Fruit fly (Drosophila melanogaster): Measurements from ENCODE around the gene CG7600.

Gene CG7600

dm6 chr3L:11256147-11256971 lies 45.8 kb downstream of the CG7600 start (continued):
- TF ChIP-seq Nf-YC (tag; optimal IDR thresholded peaks at IDR 0.05) (peak; percentile 72), Ravus (GFP tag; IDR thresholded peaks at IDR 0.05) (no peak), CG1792 (GFP tag; optimal IDR thresholded peaks at IDR 0.05) (no peak), Antp (GFP tag; optimal IDR thresholded peaks at IDR 0.05) (peak; percentile 38), Tbp (GFP tag; optimal IDR thresholded peaks at IDR 0.05) (no peak), CG4617 (GFP tag; optimal IDR thresholded peaks at IDR 0.05; ENCODE audit: borderline replicate concordance) (peak; percentile 49), unpg (GFP tag; optimal IDR thresholded peaks at IDR 0.05) (peak; percentile 72), CG14965 (GFP tag; optimal IDR thresholded peaks at IDR 0.05; ENCODE audit: borderline replicate concordance) (no peak), sc (optimal IDR thresholded peaks at IDR 0.05) (no peak), sc (GFP tag; optimal IDR thresholded peaks at IDR 0.05) (peak; percentile 79), CG30431 (GFP tag; optimal IDR thresholded peaks at IDR 0.05) (peak; percentile 74), CG15479 (GFP tag; optimal IDR thresholded peaks at IDR 0.05) (peak; percentile 61), kni (GFP tag; optimal IDR thresholded peaks at IDR 0.05) (peak; percentile 86), CG3838 (GFP tag; optimal IDR thresholded peaks at IDR 0.05) (peak; percentile 26), CG6175 (GFP tag; IDR thresholded peaks at IDR 0.05) (peak; percentile 99), CG1024 (GFP tag; IDR thresholded peaks at IDR 0.05) (peak; percentile 47), disco-r (GFP tag; optimal IDR thresholded peaks at IDR 0.05) (no peak), CG11398 (GFP tag; optimal IDR thresholded peaks at IDR 0.05) (no peak), CoRest (tag; optimal IDR thresholded peaks at IDR 0.05) (peak; percentile 91), HLH54F (GFP tag; optimal IDR thresholded peaks at IDR 0.05) (no peak), sug (tag; optimal IDR thresholded peaks at IDR 0.05) (peak; percentile 66), Nf-YA (GFP tag; IDR thresholded peaks at IDR 0.05) (no peak; the same call in none of the 2 replicates), CG16863 (GFP tag; optimal IDR thresholded peaks at IDR 0.05) (no peak), CG8359 (GFP tag; optimal IDR thresholded peaks at IDR 0.05; ENCODE audit: borderline replicate concordance) (peak; percentile 74), ro (GFP tag; IDR thresholded peaks at IDR 0.05) (no peak; the same call in 1 of the 2 replicates), Ets65A (GFP tag) (peak; percentile 76), pros (GFP tag; optimal IDR thresholded peaks at IDR 0.05) (peak; percentile 26), CG31441 (GFP tag; IDR thresholded peaks at IDR 0.05) (peak; percentile 85), D19B (GFP tag; optimal IDR thresholded peaks at IDR 0.05) (peak; percentile 43), NK7.1 (GFP tag; optimal IDR thresholded peaks at IDR 0.05) (no peak), Jarid2 (GFP tag; optimal IDR thresholded peaks at IDR 0.05) (peak; percentile 46), H2.0 (GFP tag; IDR thresholded peaks at IDR 0.05) (peak; percentile 58), CG14050 (GFP tag; IDR thresholded peaks at IDR 0.05) (peak; percentile 36; the same call in 1 of the 3 replicates), unc-4 (GFP tag; IDR thresholded peaks at IDR 0.05; ENCODE audit: partially characterized antibody) (no peak), CG12769 (tag; optimal IDR thresholded peaks at IDR 0.05) (peak; percentile 63), rib (GFP tag; IDR thresholded peaks at IDR 0.05) (peak; percentile 77), scrt (GFP tag; optimal IDR thresholded peaks at IDR 0.05) (peak; percentile 44), CG30020 (tag; optimal IDR thresholded peaks at IDR 0.05) (peak; percentile 64), bcd (GFP tag; optimal IDR thresholded peaks at IDR 0.05) (peak; percentile 80), CG2199 (GFP tag; IDR thresholded peaks at IDR 0.05) (peak; percentile 86), Scr (GFP tag; IDR thresholded peaks at IDR 0.05; ENCODE audit: partially characterized antibody) (no peak), CG9876 (GFP tag; optimal IDR thresholded peaks at IDR 0.05) (no peak), kay (GFP tag; optimal IDR thresholded peaks at IDR 0.05) (peak; percentile 4), Drgx (GFP tag; IDR thresholded peaks at IDR 0.05) (peak; percentile 81), Stat92E (GFP tag; optimal IDR thresholded peaks at IDR 0.05) (peak in 1 of 3 experiments; percentile 86), Lim3 (GFP tag; IDR thresholded peaks at IDR 0.05) (no peak), sr (GFP tag; IDR thresholded peaks at IDR 0.05) (peak; percentile 67; the same call in 1 of the 3 replicates), ham (GFP tag; IDR thresholded peaks at IDR 0.05) (peak; percentile 59; the same call in 1 of the 2 replicates), ssp (GFP tag; IDR thresholded peaks at IDR 0.05) (peak; percentile 53; the same call in 1 of the 2 replicates)
